Worm (Caenorhabditis elegans): ENCODE measurements around the gene tag-51.

tag-51 gene

ce11 chrIII:853859-854359 lies at the start of gene tag-51, which contains the start of gene rnp-5:
TSS of gene tag-51 (plus strand) at chrIII:854221.
TSS of gene rnp-5 (minus strand) at chrIII:853909.
- TF ChIP-seq sea-1 (GFP tag; conservative IDR thresholded peaks at IDR 0.05): no peak
- no peak for TF ChIP-seq ceh-13 (GFP tag; optimal IDR thresholded peaks at IDR 0.05)
- TF ChIP-seq hnd-1 (tag; optimal IDR thresholded peaks at IDR 0.05): no peak
- TF ChIP-seq flt-1 (GFP tag; IDR thresholded peaks at IDR 0.05): no peak
- no peak for TF ChIP-seq scrt-1 (GFP tag; IDR thresholded peaks at IDR 0.05)
- no peak for TF ChIP-seq F13C5.2 (tag; optimal IDR thresholded peaks at IDR 0.05)
- no peak for TF ChIP-seq hmbx-1 (tag; optimal IDR thresholded peaks at IDR 0.05)
- TF ChIP-seq hmg-4 (GFP tag; optimal IDR thresholded peaks at IDR 0.05): no peak
- no peak for TF ChIP-seq ama-1 (optimal IDR thresholded peaks at IDR 0.05)
- TF ChIP-seq B0310.2 (tag; optimal IDR thresholded peaks at IDR 0.05): no peak
- TF ChIP-seq tbx-11 (GFP tag; IDR thresholded peaks at IDR 0.05): no peak
- TF ChIP-seq tra-4 (tag; optimal IDR thresholded peaks at IDR 0.05): no peak
- no peak for TF ChIP-seq tbx-37 (GFP tag; conservative IDR thresholded peaks at IDR 0.05)
- TF ChIP-seq pes-1 (GFP tag; IDR thresholded peaks at IDR 0.05): no peak
- TF ChIP-seq ets-7 (tag; optimal IDR thresholded peaks at IDR 0.05): no peak
- TF ChIP-seq ceh-36 (tag; optimal IDR thresholded peaks at IDR 0.05): no peak
- TF ChIP-seq aly-1 (tag; optimal IDR thresholded peaks at IDR 0.05): no peak

ce11 chrIII:811544-811943 lies 42.5 kb upstream of the tag-51 start, which contains the start of gene daf-7:
TSS of gene daf-7 (plus strand) at chrIII:811844.
- TF ChIP-seq B0310.2 (tag; optimal IDR thresholded peaks at IDR 0.05): no peak
- TF ChIP-seq sea-1 (GFP tag; conservative IDR thresholded peaks at IDR 0.05): no peak
- TF ChIP-seq hmg-4 (GFP tag; optimal IDR thresholded peaks at IDR 0.05): no peak
- no peak for TF ChIP-seq tbx-11 (GFP tag; IDR thresholded peaks at IDR 0.05)

- no peak for TF ChIP-seq ama-1 (optimal IDR thresholded peaks at IDR 0.05)
- no peak for TF ChIP-seq sea-1 (GFP tag; conservative IDR thresholded peaks at IDR 0.05)
- no peak for TF ChIP-seq hmg-4 (GFP tag; optimal IDR thresholded peaks at IDR 0.05)
- TF ChIP-seq pes-1 (GFP tag; IDR thresholded peaks at IDR 0.05): no peak
- no peak for TF ChIP-seq tra-4 (tag; optimal IDR thresholded peaks at IDR 0.05)
- TF ChIP-seq tbx-11 (GFP tag; IDR thresholded peaks at IDR 0.05): no peak
- TF ChIP-seq ets-7 (tag; optimal IDR thresholded peaks at IDR 0.05): no peak
- TF ChIP-seq hnd-1 (tag; optimal IDR thresholded peaks at IDR 0.05): no peak
- TF ChIP-seq B0310.2 (tag; optimal IDR thresholded peaks at IDR 0.05): no peak
- no peak for TF ChIP-seq hmbx-1 (tag; optimal IDR thresholded peaks at IDR 0.05)
- no peak for TF ChIP-seq tbx-37 (GFP tag; conservative IDR thresholded peaks at IDR 0.05)
- TF ChIP-seq ceh-36 (tag; optimal IDR thresholded peaks at IDR 0.05): no peak
- TF ChIP-seq aly-1 (tag; optimal IDR thresholded peaks at IDR 0.05): no peak
- TF ChIP-seq F13C5.2 (tag; optimal IDR thresholded peaks at IDR 0.05): no peak
- no peak for TF ChIP-seq ceh-13 (GFP tag; optimal IDR thresholded peaks at IDR 0.05)
- no peak for TF ChIP-seq flt-1 (GFP tag; IDR thresholded peaks at IDR 0.05)
- no peak for TF ChIP-seq scrt-1 (GFP tag; IDR thresholded peaks at IDR 0.05)
Measured at ce11 chrIII:815845-816244, 38.2 kb upstream of the tag-51 start, which contains the start of gene dac-1. TSS of gene dac-1 (plus strand) at chrIII:816145.

ce11 chrIII:819313-819712 lies 34.7 kb upstream of the tag-51 start:
- TF ChIP-seq hmg-4 (GFP tag; optimal IDR thresholded peaks at IDR 0.05) (no peak), flt-1 (GFP tag; IDR thresholded peaks at IDR 0.05) (no peak), hmbx-1 (tag; optimal IDR thresholded peaks at IDR 0.05) (no peak), hnd-1 (tag; optimal IDR thresholded peaks at IDR 0.05) (no peak), pes-1 (GFP tag; IDR thresholded peaks at IDR 0.05) (no peak), ets-7 (tag; optimal IDR thresholded peaks at IDR 0.05) (no peak), sea-1 (GFP tag; conservative IDR thresholded peaks at IDR 0.05) (no peak), F13C5.2 (tag; optimal IDR thresholded peaks at IDR 0.05) (no peak), ceh-36 (tag; optimal IDR thresholded peaks at IDR 0.05) (no peak), tra-4 (tag; optimal IDR thresholded peaks at IDR 0.05) (no peak), tbx-37 (GFP tag; conservative IDR thresholded peaks at IDR 0.05) (no peak), tbx-11 (GFP tag; IDR thresholded peaks at IDR 0.05) (no peak), aly-1 (tag; optimal IDR thresholded peaks at IDR 0.05) (no peak), B0310.2 (tag; optimal IDR thresholded peaks at IDR 0.05) (no peak), ama-1 (optimal IDR thresholded peaks at IDR 0.05) (no peak), scrt-1 (GFP tag; IDR thresholded peaks at IDR 0.05) (no peak), ceh-13 (GFP tag; optimal IDR thresholded peaks at IDR 0.05) (no peak)

- no peak for TF ChIP-seq pes-1 (GFP tag; IDR thresholded peaks at IDR 0.05)
- no peak for TF ChIP-seq scrt-1 (GFP tag; IDR thresholded peaks at IDR 0.05)
- TF ChIP-seq ceh-36 (tag; optimal IDR thresholded peaks at IDR 0.05): no peak
Measured at ce11 chrIII:822546-823272, 31.3 kb upstream of the tag-51 start, which contains the start of gene clec-149. TSS of gene clec-149 (plus strand) at chrIII:823222.

ce11 chrIII:825256-825655 lies 28.8 kb upstream of the tag-51 start:
- TF ChIP-seq tra-4 (tag; optimal IDR thresholded peaks at IDR 0.05): no peak
- no peak for TF ChIP-seq hnd-1 (tag; optimal IDR thresholded peaks at IDR 0.05)
- no peak for TF ChIP-seq hmbx-1 (tag; optimal IDR thresholded peaks at IDR 0.05)
- no peak for TF ChIP-seq F13C5.2 (tag; optimal IDR thresholded peaks at IDR 0.05)
- TF ChIP-seq ets-7 (tag; optimal IDR thresholded peaks at IDR 0.05): no peak
- TF ChIP-seq pes-1 (GFP tag; IDR thresholded peaks at IDR 0.05): no peak
- TF ChIP-seq aly-1 (tag; optimal IDR thresholded peaks at IDR 0.05): no peak
- TF ChIP-seq ceh-36 (tag; optimal IDR thresholded peaks at IDR 0.05): no peak
- TF ChIP-seq hmg-4 (GFP tag; optimal IDR thresholded peaks at IDR 0.05): no peak

ce11 chrIII:831961-832360 lies 22.1 kb upstream of the tag-51 start, which contains the start of gene ceeh-1:
TSS of gene ceeh-1 (minus strand) at chrIII:832277.
- TF ChIP-seq tbx-37 (GFP tag; conservative IDR thresholded peaks at IDR 0.05): no peak

Data from whole organism, early embryonic.